Fruit fly (Drosophila melanogaster) whole organism, prepupa: Measurements from ENCODE around the gene RNaseX25.
A peak's percentile ranks its signal among the peaks of the same experiment; 100 is the strongest.

Experiments
- Blimp-1 ChIP-seq: fragments of 200-800 bp; sonication (Bioruptor generic); optimal IDR thresholded peaks from 3 replicates; lab custom pipeline; 2017; ENCODE audit warnings: missing biosample characterization, missing genetic modification characterization, mild to moderate bottlenecking, moderate library complexity, missing genetic modification reagents
- CG10669 ChIP-seq: fragments of 200-800 bp; sonication (Bioruptor generic); optimal IDR thresholded peaks from 3 replicates; lab custom pipeline; 2018; ENCODE audit warnings: missing biosample characterization, mild to moderate bottlenecking, missing genetic modification characterization, moderate library complexity
- CG11294 ChIP-seq: fragments of 200-800 bp; sonication (Bioruptor generic); IDR thresholded peaks from 2 replicates; pipeline ENCODE4 v1.3.6; 2022; ENCODE audit warnings: missing biosample characterization, missing genetic modification characterization
- CG11762 ChIP-seq: fragments of 200-800 bp; sonication (Bioruptor generic); optimal IDR thresholded peaks from 3 replicates; lab custom pipeline; 2016; ENCODE audit warnings: missing biosample characterization, missing genetic modification characterization; ENCODE audit not compliant: insufficient read depth
- CG11902 ChIP-seq: fragments of 200-800 bp; sonication (Bioruptor generic); optimal IDR thresholded peaks from 3 replicates; lab custom pipeline; 2016; ENCODE audit warnings: missing biosample characterization, missing genetic modification characterization
- CG15336 ChIP-seq: fragments of 200-800 bp; sonication (Bioruptor generic); IDR thresholded peaks from 2 replicates; pipeline ENCODE4 v1.3.6; 2022; ENCODE audit warnings: missing biosample characterization, missing genetic modification characterization
- CG1621 ChIP-seq: fragments of 200-800 bp; sonication (Bioruptor generic); optimal IDR thresholded peaks from 3 replicates; lab custom pipeline; 2018; ENCODE audit warnings: missing biosample characterization, mild to moderate bottlenecking, missing genetic modification characterization
- CG16779 ChIP-seq: fragments of 200-800 bp; sonication (Bioruptor generic); optimal IDR thresholded peaks from 3 replicates; lab custom pipeline; 2017; ENCODE audit warnings: missing biosample characterization, mild to moderate bottlenecking, missing genetic modification characterization
- CG3032 ChIP-seq: fragments of 200-800 bp; optimal IDR thresholded peaks from 2 replicates; lab custom pipeline; 2019; ENCODE audit warnings: missing biosample characterization, mild to moderate bottlenecking, missing genetic modification characterization, moderate library complexity
- CG31627 ChIP-seq: fragments of 200-800 bp; sonication (Bioruptor generic); optimal IDR thresholded peaks from 3 replicates; lab custom pipeline; 2016; ENCODE audit warnings: missing biosample characterization, missing genetic modification characterization
- CG32006 ChIP-seq: fragments of 200-800 bp; sonication (Bioruptor generic); optimal IDR thresholded peaks from 3 replicates; lab custom pipeline; 2017; ENCODE audit warnings: missing biosample characterization, mild to moderate bottlenecking, missing genetic modification characterization
- CG34406 ChIP-seq: fragments of 200-800 bp; sonication (Bioruptor generic); optimal IDR thresholded peaks from 3 replicates; lab custom pipeline; 2016; ENCODE audit warnings: missing biosample characterization, missing genetic modification characterization
- CG6163 ChIP-seq: fragments of 200-800 bp; sonication (Bioruptor generic); IDR thresholded peaks from 3 replicates; pipeline ENCODE4 v1.3.6; 2022; ENCODE audit warnings: missing biosample characterization, missing genetic modification characterization
- CG6276 ChIP-seq: fragments of 200-800 bp; sonication (Bioruptor generic); optimal IDR thresholded peaks from 2 replicates; lab custom pipeline; 2017; ENCODE audit warnings: missing biosample characterization, mild to moderate bottlenecking, missing genetic modification characterization
- CG6792 ChIP-seq: fragments of 200-800 bp; sonication (Bioruptor generic); optimal IDR thresholded peaks from 3 replicates; lab custom pipeline; 2016; ENCODE audit warnings: missing biosample characterization, missing genetic modification characterization
- CG6808 ChIP-seq: fragments of 200-800 bp; sonication (Bioruptor generic); optimal IDR thresholded peaks from 3 replicates; lab custom pipeline; 2017; ENCODE audit warnings: missing biosample characterization, missing genetic modification characterization, mild to moderate bottlenecking, moderate library complexity, missing genetic modification reagents
- CG6854 ChIP-seq: fragments of 200-800 bp; sonication (Bioruptor generic); optimal IDR thresholded peaks from 2 replicates; lab custom pipeline; 2017; ENCODE audit warnings: missing biosample characterization, mild to moderate bottlenecking, missing genetic modification characterization
- CG7368 ChIP-seq: fragments of 200-800 bp; sonication (Bioruptor generic); optimal IDR thresholded peaks from 3 replicates; lab custom pipeline; 2016; ENCODE audit warnings: missing biosample characterization, missing genetic modification characterization
- CG8119 ChIP-seq: fragments of 200-800 bp; sonication (Bioruptor generic); IDR thresholded peaks from 3 replicates; pipeline ENCODE4 v1.3.6; 2022; ENCODE audit warnings: missing biosample characterization, missing genetic modification characterization
- CG8319 ChIP-seq: fragments of 200-800 bp; sonication (Bioruptor generic); optimal IDR thresholded peaks from 3 replicates; lab custom pipeline; 2016; ENCODE audit warnings: missing biosample characterization, missing genetic modification characterization
- CG8632 ChIP-seq: fragments of 200-800 bp; sonication (Bioruptor generic); optimal IDR thresholded peaks from 3 replicates; lab custom pipeline; 2016; ENCODE audit warnings: missing biosample characterization, missing genetic modification characterization
- CG9139 ChIP-seq: fragments of 200-800 bp; sonication (Bioruptor generic); optimal IDR thresholded peaks from 3 replicates; lab custom pipeline; 2017; ENCODE audit warnings: missing biosample characterization, mild to moderate bottlenecking, missing genetic modification characterization
- Eip78C ChIP-seq: fragments of 200-800 bp; sonication (Bioruptor generic); peaks from one replicate; lab custom pipeline; 2016; ENCODE audit warnings: missing biosample characterization, missing genetic modification characterization
- Eip93F ChIP-seq: fragments of 200-800 bp; sonication (Bioruptor generic); optimal IDR thresholded peaks from 2 replicates; lab custom pipeline; 2016; ENCODE audit warnings: missing biosample characterization, mild to moderate bottlenecking, missing genetic modification characterization
- Ets21C ChIP-seq: fragments of 200-800 bp; sonication (Bioruptor generic); optimal IDR thresholded peaks from 3 replicates; lab custom pipeline; 2016; ENCODE audit warnings: missing biosample characterization, missing genetic modification characterization
- Ets96B ChIP-seq: fragments of 200-800 bp; optimal IDR thresholded peaks from 2 replicates; lab custom pipeline; 2019; ENCODE audit warnings: missing biosample characterization, mild to moderate bottlenecking, missing genetic modification characterization, moderate library complexity
- Gug ChIP-seq: fragments of 200-800 bp; sonication (Bioruptor generic); IDR thresholded peaks from 2 replicates; pipeline ENCODE4 v1.3.6; 2022; ENCODE audit warnings: missing biosample characterization, missing genetic modification characterization
- Hr38 ChIP-seq: sonication (Bioruptor generic); optimal IDR thresholded peaks from 2 replicates; lab custom pipeline; 2016; ENCODE audit warnings: missing biosample characterization, missing genetic modification characterization
- Hr39 ChIP-seq: fragments of 200-800 bp; sonication (Bioruptor generic); optimal IDR thresholded peaks from 2 replicates; lab custom pipeline; 2016; ENCODE audit warnings: missing biosample characterization, missing genetic modification characterization
- Hr4 ChIP-seq: fragments of 200-800 bp; sonication (Bioruptor generic); optimal IDR thresholded peaks from 3 replicates; lab custom pipeline; 2016; ENCODE audit warnings: missing biosample characterization, missing genetic modification characterization
- Lpt ChIP-seq: fragments of 200-800 bp; sonication (Bioruptor generic); optimal IDR thresholded peaks from 3 replicates; lab custom pipeline; 2016; ENCODE audit warnings: missing biosample characterization, missing genetic modification characterization
- Met ChIP-seq: fragments of 200-800 bp; sonication (Bioruptor generic); optimal IDR thresholded peaks from 3 replicates; lab custom pipeline; 2016; ENCODE audit warnings: missing biosample characterization, missing genetic modification characterization
- OdsH ChIP-seq: fragments of 200-800 bp; sonication (Bioruptor generic); optimal IDR thresholded peaks from 3 replicates; lab custom pipeline; 2016; ENCODE audit warnings: missing biosample characterization, missing genetic modification characterization
- Sox102F ChIP-seq: fragments of 200-800 bp; sonication (Bioruptor generic); optimal IDR thresholded peaks from 2 replicates; lab custom pipeline; 2016; ENCODE audit warnings: missing biosample characterization, mild to moderate bottlenecking, missing genetic modification characterization
- Sox14 ChIP-seq: fragments of 200-800 bp; sonication (Bioruptor generic); optimal IDR thresholded peaks from 3 replicates; lab custom pipeline; 2016; ENCODE audit warnings: missing biosample characterization, missing genetic modification characterization
- Sox15 ChIP-seq: fragments of 200-800 bp; sonication (Bioruptor generic); optimal IDR thresholded peaks from 3 replicates; lab custom pipeline; 2016; ENCODE audit warnings: missing biosample characterization, missing genetic modification characterization
- cyc ChIP-seq: fragments of 200-800 bp; sonication (Bioruptor generic); optimal IDR thresholded peaks from 3 replicates; lab custom pipeline; 2016; ENCODE audit warnings: missing biosample characterization, missing genetic modification characterization
- dac ChIP-seq: fragments of 200-800 bp; sonication (Bioruptor generic); optimal IDR thresholded peaks from 2 replicates; lab custom pipeline; 2017; ENCODE audit warnings: missing biosample characterization, mild to moderate bottlenecking, missing genetic modification characterization
- eg ChIP-seq: fragments of 200-800 bp; sonication (Bioruptor generic); IDR thresholded peaks from 3 replicates; pipeline ENCODE4 v1.3.6; 2022; ENCODE audit warnings: missing biosample characterization, missing genetic modification characterization
- fd59A ChIP-seq: fragments of 200-800 bp; sonication (Bioruptor generic); optimal IDR thresholded peaks from 2 replicates; lab custom pipeline; 2017; ENCODE audit warnings: missing biosample characterization, mild to moderate bottlenecking, missing genetic modification characterization, missing genetic modification reagents
- fd85E ChIP-seq: fragments of 200-800 bp; sonication (Bioruptor generic); optimal IDR thresholded peaks from 3 replicates; lab custom pipeline; 2016; ENCODE audit warnings: missing biosample characterization, missing genetic modification characterization
- net ChIP-seq: fragments of 200-800 bp; sonication (Bioruptor generic); optimal IDR thresholded peaks from 3 replicates; lab custom pipeline; 2016; ENCODE audit warnings: missing biosample characterization, missing genetic modification characterization
- pdm3 ChIP-seq: fragments of 200-800 bp; sonication (Bioruptor generic); optimal IDR thresholded peaks from 3 replicates; lab custom pipeline; 2016; ENCODE audit warnings: missing biosample characterization, missing genetic modification characterization
- salr ChIP-seq, 2 experiments: fragments of 200-800 bp; sonication (Bioruptor generic); optimal IDR thresholded peaks; 3 replicates each; lab custom pipeline; 2016 to 2018; ENCODE audit warnings: missing biosample characterization in 2 of 2, missing genetic modification characterization in 2 of 2, mild to moderate bottlenecking in 1 of 2
- spab ChIP-seq: fragments of 200-800 bp; sonication (Bioruptor generic); optimal IDR thresholded peaks from 2 replicates; lab custom pipeline; 2017; ENCODE audit warnings: missing biosample characterization, mild to moderate bottlenecking, missing genetic modification characterization, missing genetic modification reagents
- ss ChIP-seq, 2 experiments: fragments of 200-800 bp; sonication (Bioruptor generic); optimal IDR thresholded peaks; 2 replicates in 1 of 2; 3 replicates in 1 of 2; lab custom pipeline; 2017 to 2018; ENCODE audit warnings: mild to moderate bottlenecking in 2 of 2, missing biosample characterization in 2 of 2, missing genetic modification characterization in 2 of 2, moderate library complexity in 1 of 2
- svp ChIP-seq: fragments of 200-800 bp; sonication (Bioruptor generic); peaks from one replicate; lab custom pipeline; 2016; ENCODE audit warnings: missing biosample characterization, missing genetic modification characterization
- topi ChIP-seq: fragments of 200-800 bp; sonication (Bioruptor generic); optimal IDR thresholded peaks from 3 replicates; lab custom pipeline; 2016; ENCODE audit warnings: missing biosample characterization, missing genetic modification characterization
- vri ChIP-seq: fragments of 200-800 bp; sonication (Bioruptor generic); optimal IDR thresholded peaks from 3 replicates; lab custom pipeline; 2016; ENCODE audit warnings: missing biosample characterization, mild to moderate bottlenecking, missing genetic modification characterization

Gene RNaseX25

dm6 chr3L:7974671-7975281 is 4.4 kb downstream of the RNaseX25 start, which contains the start of gene CG8042:
Gene CG8042, minus strand, starts transcription at chr3L:7974991.
- TF ChIP-seq Eip78C (GFP tag; lab: Kevin White, UChicago) (peak; percentile 27), CG31627 (GFP tag; lab: Kevin White, UChicago) (no peak)

- TF ChIP-seq Gug (peak; percentile 81), CG6792 (peak; percentile 65), svp (no peak), Lpt (GFP tag; lab: Kevin White, UChicago) (peak; percentile 54), CG8119 (GFP tag; lab: Robert Waterston, UW) (peak; percentile 66; the same call in 2 of the 3 replicates), Sox15 (GFP tag; lab: Kevin White, UChicago) (peak; percentile 36), CG1621 (tag; lab: Kevin White, UChicago) (peak; percentile 49), Sox14 (GFP tag; lab: Kevin White, UChicago) (peak; percentile 70), Met (GFP tag; lab: Kevin White, UChicago) (peak; percentile 73), vri (GFP tag; lab: Kevin White, UChicago) (no peak), CG16779 (no peak), CG3032 (tag; lab: Kevin White, UChicago) (peak; percentile 79), salr (GFP tag; optimal IDR thresholded peaks at IDR 0.05; lab: Kevin White, UChicago) (peak in 1 of 2 experiments; percentile 15), Ets21C (GFP tag; lab: Kevin White, UChicago) (peak; percentile 24), CG6808 (no peak), dac (GFP tag; lab: Kevin White, UChicago) (no peak), Sox102F (GFP tag; lab: Kevin White, UChicago) (no peak), CG32006 (GFP tag; lab: Kevin White, UChicago) (peak; percentile 41), OdsH (peak; percentile 36), CG8319 (GFP tag; lab: Kevin White, UChicago) (peak; percentile 74), Hr4 (peak; percentile 72), CG6163 (GFP tag; lab: Robert Waterston, UW) (peak; percentile 70; the same call in 2 of the 3 replicates), CG8632 (peak; percentile 84), net (GFP tag; lab: Kevin White, UChicago) (peak; percentile 20), CG15336 (GFP tag; lab: Robert Waterston, UW) (peak; percentile 77), CG31627 (GFP tag; lab: Kevin White, UChicago) (peak; percentile 67), CG6854 (GFP tag; lab: Kevin White, UChicago) (peak; percentile 5), cyc (peak; percentile 74), fd59A (peak; percentile 36), CG10669 (peak; percentile 68), spab (GFP tag; lab: Kevin White, UChicago) (no peak), Blimp-1 (peak; percentile 28), CG11902 (peak; percentile 71), eg (no peak), CG9139 (GFP tag; lab: Kevin White, UChicago) (no peak), topi (GFP tag; lab: Kevin White, UChicago) (peak; percentile 71), Eip93F (GFP tag; lab: Kevin White, UChicago) (no peak), CG11294 (GFP tag; lab: Robert Waterston, UW) (peak; percentile 41; the same call in 1 of the 2 replicates), CG11762 (GFP tag; lab: Kevin White, UChicago) (no peak), CG34406 (GFP tag; lab: Kevin White, UChicago) (peak; percentile 81), Ets96B (tag; lab: Kevin White, UChicago) (peak; percentile 81), CG7368 (peak; percentile 65), fd85E (GFP tag; lab: Kevin White, UChicago) (no peak), pdm3 (GFP tag; lab: Kevin White, UChicago) (no peak), ss (GFP tag; optimal IDR thresholded peaks at IDR 0.05; lab: Kevin White, UChicago) (peak in 1 of 2 experiments; percentile 45), CG6276 (GFP tag; lab: Kevin White, UChicago) (no peak), Eip78C (GFP tag; lab: Kevin White, UChicago) (peak; percentile 91), Hr39 (GFP tag; lab: Kevin White, UChicago) (peak; percentile 1), Hr38 (GFP tag; lab: Kevin White, UChicago) (no peak)
Observed at dm6 chr3L:7976081-7976483, 5.7 kb downstream of the RNaseX25 start, which contains the start of the genes HP4 and CG8209. Gene HP4, minus strand, starts transcription at chr3L:7976154. Gene CG8209, plus strand, starts transcription at chr3L:7976406.
